Worm (Caenorhabditis elegans) whole organism, L4/young adult: Measurements from ENCODE around the gene F49H6.17.

Experiments used
- W03F9.2 ChIP-seq: fragments of 150-350 bp; optimal IDR thresholded peaks from 2 replicates; lab custom pipeline; 2014; ENCODE audit warnings: missing biosample characterization, missing genetic modification characterization
- dao-5 ChIP-seq: sonication (generic microtip); optimal IDR thresholded peaks from 2 replicates; lab custom pipeline; 2016; ENCODE audit warnings: missing genotype, missing genetic modification characterization, moderate library complexity, missing compliant biosample characterization
- him-1 ChIP-seq: sonication (generic microtip); optimal IDR thresholded peaks from 2 replicates; lab custom pipeline; 2016; ENCODE audit warnings: missing genotype, missing genetic modification reagents, missing genetic modification characterization, missing compliant biosample characterization

Gene F49H6.17

ce11 chrV:17068839-17069238, 49.0 kb downstream of the F49H6.17 start, which contains the start of gene T05E12.8:
Gene T05E12.8 (plus strand): TSS chrV:17069139.
- TF ChIP-seq W03F9.2 (tag; lab: Kevin White, UChicago) (no peak), dao-5 (tag; lab: Kevin White, UChicago) (no peak), him-1 (tag; lab: Kevin White, UChicago) (no peak)
